Worm (Caenorhabditis elegans) whole organism, L4 larva: Measurements from ENCODE around the gene B0250.18.

Source experiments
- aha-1 ChIP-seq: fragments of 150-350 bp; peaks from one replicate; lab custom pipeline; 2014; ENCODE audit warnings: missing biosample characterization, missing genetic modification characterization
- gei-8 ChIP-seq: fragments of 200-800 bp; sonication (Bioruptor generic); optimal IDR thresholded peaks from 2 replicates; lab custom pipeline; 2018; ENCODE audit warnings: mild to moderate bottlenecking, missing genetic modification characterization, missing compliant biosample characterization
- set-16 ChIP-seq: fragments of 200-800 bp; sonication (Bioruptor generic); IDR thresholded peaks from 2 replicates; pipeline ENCODE4 v1.3.6; 2022; ENCODE audit warnings: missing genetic modification reagents, missing genetic modification characterization, missing compliant biosample characterization
- unc-130 ChIP-seq: sonication (generic microtip); optimal IDR thresholded peaks from 2 replicates; lab custom pipeline; 2016; ENCODE audit warnings: missing genetic modification reagents, missing genetic modification characterization, missing compliant biosample characterization

B0250.18 gene

DNA sequence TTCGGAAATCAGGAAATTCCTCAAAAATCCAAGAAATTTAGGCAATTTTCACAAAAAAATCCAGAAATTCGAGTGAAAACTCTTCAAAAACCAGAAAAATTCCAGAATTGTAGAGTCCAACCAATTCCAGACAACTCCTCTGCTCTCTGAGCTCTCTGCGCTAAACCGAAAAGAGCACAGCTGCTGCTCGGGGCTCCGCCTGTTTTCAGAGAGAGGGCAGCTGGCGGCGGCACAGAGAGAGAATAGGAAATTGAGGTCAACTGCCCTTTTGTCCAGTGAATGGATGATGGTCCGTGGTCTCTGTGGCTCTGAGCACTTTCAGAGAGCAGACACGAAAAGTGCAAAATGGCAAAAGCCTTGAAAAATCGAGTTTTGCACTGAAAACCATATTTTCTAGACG, 51.7 kb downstream of the B0250.18 start:
- no peak for TF ChIP-seq gei-8 (GFP tag; lab: Kevin White, UChicago)
- TF ChIP-seq set-16 (GFP tag; lab: Robert Waterston, UW): peak; percentile 50; the same call in 1 of the 2 replicates

DNA sequence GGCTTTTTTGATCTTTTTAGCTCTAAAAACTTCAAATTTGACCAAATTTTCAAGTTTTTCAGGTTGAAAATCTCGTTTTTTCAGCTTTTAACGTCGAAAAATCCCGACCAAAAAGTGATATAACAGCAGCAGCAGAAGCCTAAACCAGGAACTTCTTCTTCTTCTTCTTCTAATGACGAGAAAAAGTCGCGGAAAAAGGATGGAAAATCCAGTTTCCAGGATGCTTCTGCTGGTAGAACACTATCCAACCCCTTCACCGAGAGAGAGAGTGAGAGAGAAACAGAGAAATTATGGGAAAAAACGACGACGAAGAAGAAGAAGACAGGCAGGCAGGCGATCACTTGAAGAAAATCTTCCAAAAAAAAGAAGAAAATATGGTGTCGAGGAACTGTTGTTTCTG, 53.9 kb downstream of the B0250.18 start:
- TF ChIP-seq aha-1 (peak; percentile 64), unc-130 (GFP tag; lab: Kevin White, UChicago) (no peak)
